Worm (Caenorhabditis elegans) whole organism, young adult: ENCODE results near the gene Y47D3B.4.

Experiments
- F10E7.11 ChIP-seq: sonication (generic microtip); optimal IDR thresholded peaks from 2 replicates; lab custom pipeline; 2017; ENCODE audit warnings: mild to moderate bottlenecking, missing genetic modification characterization, moderate library complexity, missing compliant biosample characterization
- F33H1.4 ChIP-seq: fragments of 200-800 bp; sonication (Bioruptor generic); IDR thresholded peaks from 2 replicates; pipeline ENCODE4 v1.3.6; 2022; ENCODE audit warnings: missing genetic modification reagents, missing genetic modification characterization, missing compliant biosample characterization
- F39B2.1 ChIP-seq: fragments of 200-800 bp; sonication (Bioruptor generic); IDR thresholded peaks from 2 replicates; pipeline ENCODE4 v1.3.6; 2022; ENCODE audit warnings: missing genetic modification reagents, missing genetic modification characterization, missing compliant biosample characterization
- F55B11.4 ChIP-seq: sonication (generic microtip); optimal IDR thresholded peaks from 2 replicates; lab custom pipeline; 2016; ENCODE audit warnings: missing compliant biosample characterization, missing genetic modification characterization, borderline replicate concordance; ENCODE audit not compliant: insufficient read depth
- atf-7 ChIP-seq: sonication (generic microtip); optimal IDR thresholded peaks from 2 replicates; lab custom pipeline; 2017; ENCODE audit warnings: mild to moderate bottlenecking, missing genetic modification characterization, missing compliant biosample characterization
- attf-3 ChIP-seq: fragments of 200-800 bp; sonication (Bioruptor generic); conservative IDR thresholded peaks from 2 replicates; pipeline ENCODE4 v1.3.6; 2022; ENCODE audit warnings: missing genetic modification reagents, missing genetic modification characterization, missing compliant biosample characterization
- ceh-91 ChIP-seq: fragments of 200-800 bp; sonication (Bioruptor generic); IDR thresholded peaks from 2 replicates; pipeline ENCODE4 v1.3.6; 2022; ENCODE audit warnings: missing genetic modification reagents, missing genetic modification characterization, missing compliant biosample characterization
- hlh-12 ChIP-seq: sonication (generic microtip); optimal IDR thresholded peaks from 2 replicates; lab custom pipeline; 2016; ENCODE audit warnings: missing genetic modification characterization, missing compliant biosample characterization
- hmg-20 ChIP-seq: fragments of 200-800 bp; sonication (Bioruptor generic); IDR thresholded peaks from 2 replicates; pipeline ENCODE4 v1.3.6; 2022; ENCODE audit warnings: missing genetic modification reagents, missing genetic modification characterization, missing compliant biosample characterization
- madf-3 ChIP-seq: fragments of 200-800 bp; sonication (Bioruptor generic); IDR thresholded peaks from 2 replicates; pipeline ENCODE4 v1.3.6; 2022; ENCODE audit warnings: missing genetic modification reagents, missing genetic modification characterization, missing compliant biosample characterization
- nhr-90 ChIP-seq: sonication (generic microtip); optimal IDR thresholded peaks from 2 replicates; lab custom pipeline; 2016; ENCODE audit warnings: missing genotype, mild to moderate bottlenecking, missing genetic modification characterization, missing compliant biosample characterization
- pbrm-1 ChIP-seq: fragments of 200-800 bp; sonication (Bioruptor generic); IDR thresholded peaks from 2 replicates; pipeline ENCODE4 v1.3.6; 2022; ENCODE audit warnings: missing genetic modification reagents, missing genetic modification characterization, missing compliant biosample characterization
- pha-4 ChIP-seq: fragments of 150-350 bp; sonication (generic microtip); optimal IDR thresholded peaks from 2 replicates; lab custom pipeline; 2014; ENCODE audit warnings: missing biosample characterization, missing genetic modification reagents, missing genetic modification characterization
- unc-62 ChIP-seq: fragments of 150-350 bp; optimal IDR thresholded peaks from 2 replicates; lab custom pipeline; 2014; ENCODE audit warnings: missing biosample characterization, missing genetic modification reagents, missing genetic modification characterization

DNA sequence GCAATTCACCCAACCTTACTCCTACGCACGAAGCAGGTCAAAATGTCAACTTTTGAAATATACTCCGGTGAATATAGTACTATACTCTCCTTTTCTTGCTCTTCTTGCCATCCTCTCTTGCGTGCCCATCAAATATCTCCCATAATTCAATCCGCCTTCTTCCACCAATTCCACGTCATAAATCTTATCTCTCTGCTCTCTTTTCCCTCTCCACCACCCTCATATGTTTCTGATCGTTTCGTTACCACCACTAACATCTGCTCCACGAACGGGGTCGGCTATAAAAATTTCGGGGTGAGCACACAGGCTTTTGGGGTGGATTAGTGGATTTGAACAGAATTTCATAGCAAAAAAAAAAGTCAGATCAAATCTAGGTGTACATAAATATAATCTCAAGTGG lies 48.8 kb downstream of the Y47D3B.4 start:
- TF ChIP-seq F33H1.4 (GFP tag; lab: Robert Waterston, UW) (no peak), atf-7 (tag; lab: Kevin White, UChicago) (no peak), pbrm-1 (GFP tag; lab: Robert Waterston, UW) (no peak), F39B2.1 (GFP tag; lab: Robert Waterston, UW) (no peak), F55B11.4 (tag; lab: Kevin White, UChicago) (no peak), F10E7.11 (no peak), ceh-91 (GFP tag; lab: Robert Waterston, UW) (no peak), pha-4 (tag; lab: Kevin White, UChicago) (no peak), unc-62 (GFP tag; lab: Kevin White, UChicago) (no peak), nhr-90 (tag; lab: Kevin White, UChicago) (no peak), madf-3 (GFP tag; lab: Robert Waterston, UW) (no peak), hlh-12 (tag; lab: Kevin White, UChicago) (no peak), attf-3 (GFP tag; lab: Robert Waterston, UW) (no peak), hmg-20 (GFP tag; lab: Robert Waterston, UW) (no peak)
